Worm (Caenorhabditis elegans): ENCODE measurements around the gene fbxa-62.

DNA sequence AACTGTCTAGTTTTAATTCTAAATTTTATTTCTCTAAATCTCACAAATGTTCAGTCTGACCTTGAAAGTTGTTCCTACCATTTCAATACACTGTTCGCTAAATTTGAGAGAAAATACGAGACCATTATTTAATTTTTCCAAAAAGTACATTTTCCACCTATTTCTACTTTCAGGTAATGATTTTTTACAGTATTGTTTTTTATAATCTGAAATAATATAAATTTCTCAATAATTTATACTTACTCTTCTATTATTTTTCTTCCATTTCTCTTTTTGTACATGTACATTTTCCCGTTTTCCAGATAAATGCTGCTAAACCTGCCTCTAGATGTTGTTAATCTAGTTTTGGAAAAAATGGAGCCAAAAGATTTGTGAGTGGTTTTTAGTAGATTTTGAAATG, at the start of gene fbxa-62:
- TF ChIP-seq ceh-28 (tag; optimal IDR thresholded peaks at IDR 0.05) (no peak), snpc-4 (tag; optimal IDR thresholded peaks at IDR 0.05) (no peak), nhr-12 (tag; optimal IDR thresholded peaks at IDR 0.05) (no peak), nhr-237 (tag; optimal IDR thresholded peaks at IDR 0.05) (no peak)
